Fruit fly (Drosophila melanogaster) whole organism, embryonic: ENCODE results near the gene Osi20.

Source experiments
- Atf6 ChIP-seq: fragments of 200-800 bp; sonication (Bioruptor generic); IDR thresholded peaks from 2 replicates; pipeline ENCODE4 v1.3.6; 2022; ENCODE audit warnings: missing biosample characterization, missing genetic modification characterization
- Awh ChIP-seq: fragments of 200-800 bp; sonication (Bioruptor generic); IDR thresholded peaks from 2 replicates; pipeline ENCODE4, ENCODE4 v1.3.6; 2022; ENCODE audit warnings: missing biosample characterization, missing genetic modification characterization
- B-H1 ChIP-seq: fragments of 200-800 bp; sonication (Bioruptor generic); IDR thresholded peaks from 3 replicates; pipeline ENCODE4 v1.3.6; 2022; ENCODE audit warnings: missing biosample characterization, missing genetic modification characterization
- CG10209 ChIP-seq: fragments of 200-800 bp; sonication (Bioruptor generic); optimal IDR thresholded peaks from 3 replicates; lab custom pipeline; 2017; ENCODE audit warnings: missing biosample characterization, mild to moderate bottlenecking, missing genetic modification characterization, missing genetic modification reagents
- CG10366 ChIP-seq: fragments of 200-800 bp; sonication (Bioruptor generic); IDR thresholded peaks from 2 replicates; pipeline ENCODE4 v1.3.6; 2022; ENCODE audit warnings: missing biosample characterization, missing genetic modification characterization
- CG10543 ChIP-seq: fragments of 200-800 bp; sonication (Bioruptor generic); optimal IDR thresholded peaks from 3 replicates; lab custom pipeline; 2017; ENCODE audit warnings: missing biosample characterization, mild to moderate bottlenecking, missing genetic modification characterization, moderate library complexity
- CG10654 ChIP-seq: fragments of 200-800 bp; sonication (Bioruptor generic); optimal IDR thresholded peaks from 2 replicates; lab custom pipeline; 2016; ENCODE audit warnings: missing biosample characterization, missing genetic modification characterization
- CG10979 ChIP-seq: fragments of 200-800 bp; sonication (Bioruptor generic); optimal IDR thresholded peaks from 2 replicates; lab custom pipeline; 2018; ENCODE audit warnings: missing biosample characterization, mild to moderate bottlenecking, missing genetic modification characterization, moderate library complexity
- CG12155 ChIP-seq: fragments of 200-800 bp; sonication (Bioruptor generic); optimal IDR thresholded peaks from 3 replicates; lab custom pipeline; 2016; ENCODE audit warnings: missing biosample characterization, missing genetic modification characterization
- CG12391 ChIP-seq: fragments of 200-800 bp; sonication (Bioruptor generic); optimal IDR thresholded peaks from 3 replicates; lab custom pipeline; 2018; ENCODE audit warnings: missing biosample characterization, mild to moderate bottlenecking, missing genetic modification characterization, moderate library complexity
- CG13296 ChIP-seq: fragments of 200-800 bp; sonication (Bioruptor generic); optimal IDR thresholded peaks from 3 replicates; lab custom pipeline; 2018; ENCODE audit warnings: missing biosample characterization, mild to moderate bottlenecking, missing genetic modification characterization
- CG13424 ChIP-seq: fragments of 200-800 bp; sonication (Bioruptor generic); optimal IDR thresholded peaks from 2 replicates; lab custom pipeline; 2019; ENCODE audit warnings: missing biosample characterization, mild to moderate bottlenecking, missing genetic modification characterization, moderate library complexity
- CG13775 ChIP-seq: fragments of 200-800 bp; sonication (Bioruptor generic); optimal IDR thresholded peaks from 3 replicates; lab custom pipeline; 2017; ENCODE audit warnings: missing biosample characterization, mild to moderate bottlenecking, missing genetic modification characterization
- CG15073 ChIP-seq: fragments of 200-800 bp; sonication (Bioruptor generic); optimal IDR thresholded peaks from 2 replicates; lab custom pipeline; 2016; ENCODE audit warnings: missing biosample characterization, missing genetic modification characterization
- CG17328 ChIP-seq: fragments of 200-800 bp; sonication (Bioruptor generic); IDR thresholded peaks from 2 replicates; pipeline ENCODE4 v1.3.6; 2022; ENCODE audit warnings: missing biosample characterization, missing genetic modification characterization
- CG2875 ChIP-seq: fragments of 200-800 bp; sonication (Bioruptor generic); optimal IDR thresholded peaks from 2 replicates; lab custom pipeline; 2017; ENCODE audit warnings: missing biosample characterization, mild to moderate bottlenecking, missing genetic modification characterization, missing genetic modification reagents
- CG30020 ChIP-seq: fragments of 200-800 bp; optimal IDR thresholded peaks from 2 replicates; lab custom pipeline; 2019; ENCODE audit warnings: missing biosample characterization, mild to moderate bottlenecking, missing genetic modification characterization, moderate library complexity
- CG3163 ChIP-seq: fragments of 200-800 bp; sonication (Bioruptor generic); optimal IDR thresholded peaks from 3 replicates; lab custom pipeline; 2016; ENCODE audit warnings: missing biosample characterization, missing genetic modification characterization
- CG3407 ChIP-seq: fragments of 200-800 bp; sonication (Bioruptor generic); optimal IDR thresholded peaks from 2 replicates; lab custom pipeline; 2018; ENCODE audit warnings: missing biosample characterization, mild to moderate bottlenecking, missing genetic modification characterization
- CG3847 ChIP-seq: fragments of 200-800 bp; sonication (Bioruptor generic); IDR thresholded peaks from 2 replicates; pipeline ENCODE4 v1.3.6; 2022; ENCODE audit warnings: missing biosample characterization, missing genetic modification characterization
- CG6272 ChIP-seq: fragments of 200-800 bp; sonication (Bioruptor generic); IDR thresholded peaks from 2 replicates; pipeline ENCODE4 v1.3.6; 2022; ENCODE audit warnings: missing biosample characterization, missing genetic modification characterization
- CG9797 ChIP-seq: fragments of 200-800 bp; sonication (Bioruptor generic); optimal IDR thresholded peaks from 3 replicates; lab custom pipeline; 2018; ENCODE audit warnings: missing biosample characterization, mild to moderate bottlenecking, missing genetic modification characterization
- CG9932 ChIP-seq: fragments of 200-800 bp; sonication (Bioruptor generic); IDR thresholded peaks from 2 replicates; pipeline ENCODE4 v1.3.6; 2022; ENCODE audit warnings: missing biosample characterization, missing genetic modification characterization
- Gug ChIP-seq: fragments of 200-800 bp; sonication (Bioruptor generic); IDR thresholded peaks from 4 replicates; pipeline ENCODE4 v1.3.6; 2022; ENCODE audit warnings: missing biosample characterization, missing genetic modification characterization
- Hmr ChIP-seq: fragments of 200-800 bp; sonication (Bioruptor generic); optimal IDR thresholded peaks from 3 replicates; lab custom pipeline; 2017; ENCODE audit warnings: mild to moderate bottlenecking, missing biosample characterization, missing genetic modification reagents, missing genetic modification characterization
- NC2α ChIP-seq: fragments of 200-800 bp; sonication (Bioruptor generic); optimal IDR thresholded peaks from 2 replicates; lab custom pipeline; 2016; ENCODE audit warnings: missing biosample characterization, missing genetic modification characterization
- NFAT ChIP-seq: fragments of 200-800 bp; sonication (Bioruptor generic); IDR thresholded peaks from 2 replicates; pipeline ENCODE4 v1.3.6; 2022; ENCODE audit warnings: missing biosample characterization, missing genetic modification characterization
- Sox102F ChIP-seq: fragments of 200-800 bp; sonication (Bioruptor generic); optimal IDR thresholded peaks from 2 replicates; lab custom pipeline; 2018; ENCODE audit warnings: missing biosample characterization, mild to moderate bottlenecking, missing genetic modification characterization, moderate library complexity
- amos ChIP-seq: fragments of 200-800 bp; sonication (Bioruptor generic); IDR thresholded peaks from 2 replicates; pipeline ENCODE4 v1.3.6; 2022; ENCODE audit warnings: missing biosample characterization, missing genetic modification characterization; ENCODE audit not compliant: partially characterized antibody
- ash1 ChIP-seq: fragments of 200-800 bp; sonication (Bioruptor generic); optimal IDR thresholded peaks from 2 replicates; lab custom pipeline; 2018; ENCODE audit warnings: missing biosample characterization, mild to moderate bottlenecking, missing genetic modification characterization
- cas ChIP-seq: fragments of 200-800 bp; sonication (Bioruptor generic); IDR thresholded peaks from 2 replicates; pipeline ENCODE4 v1.3.6; 2022; ENCODE audit warnings: missing biosample characterization, missing genetic modification characterization
- cg ChIP-seq: fragments of 200-800 bp; sonication (Bioruptor generic); optimal IDR thresholded peaks from 3 replicates; lab custom pipeline; 2019; ENCODE audit warnings: missing biosample characterization, mild to moderate bottlenecking, missing genetic modification characterization, moderate library complexity
- cwo ChIP-seq: fragments of 200-800 bp; sonication (Bioruptor generic); optimal IDR thresholded peaks from 3 replicates; lab custom pipeline; 2017; ENCODE audit warnings: missing biosample characterization, missing genetic modification characterization, mild to moderate bottlenecking, moderate library complexity, missing genetic modification reagents
- ftz-f1 ChIP-seq: fragments of 200-800 bp; sonication (Bioruptor generic); optimal IDR thresholded peaks from 2 replicates; lab custom pipeline; 2016; ENCODE audit warnings: missing biosample characterization, missing genetic modification characterization
- gce ChIP-seq: fragments of 200-800 bp; sonication (Bioruptor generic); IDR thresholded peaks from 3 replicates; pipeline ENCODE4 v1.3.6; 2022; ENCODE audit warnings: missing biosample characterization, missing genetic modification characterization
- gfzf ChIP-seq: fragments of 200-800 bp; sonication (Bioruptor generic); optimal IDR thresholded peaks from 2 replicates; lab custom pipeline; 2016; ENCODE audit warnings: missing biosample characterization, mild to moderate bottlenecking, missing genetic modification characterization, moderate library complexity
- lov ChIP-seq, 2 experiments: fragments of 200-800 bp in 1 of 2; fragments of >200 bp in 1 of 2; sonication (Bioruptor generic) in 1 of 2; IDR thresholded peaks in 1 of 2; optimal IDR thresholded peaks in 1 of 2; 2 replicates in 1 of 2; 3 replicates in 1 of 2; pipeline versions ENCODE4 v1.3.6 to Lab custom; 2017 to 2022; ENCODE audit warnings: missing biosample characterization in 1 of 2, missing genetic modification characterization in 1 of 2
- phol ChIP-seq: fragments of 200-800 bp; sonication (Bioruptor generic); optimal IDR thresholded peaks from 3 replicates; lab custom pipeline; 2018; ENCODE audit warnings: missing biosample characterization, mild to moderate bottlenecking, missing genetic modification characterization, moderate library complexity
- ro ChIP-seq: fragments of 200-800 bp; sonication (Bioruptor generic); IDR thresholded peaks from 2 replicates; pipeline ENCODE4 v1.3.6; 2022; ENCODE audit warnings: missing biosample characterization, missing genetic modification characterization
- row ChIP-seq: fragments of 200-800 bp; sonication (Bioruptor generic); IDR thresholded peaks from 3 replicates; pipeline ENCODE4 v1.3.6; 2022; ENCODE audit warnings: missing biosample characterization, missing genetic modification characterization
- scrt ChIP-seq: fragments of 200-800 bp; sonication (Bioruptor generic); optimal IDR thresholded peaks from 2 replicates; lab custom pipeline; 2018; ENCODE audit warnings: missing biosample characterization, mild to moderate bottlenecking, missing genetic modification characterization, moderate library complexity
- sisA ChIP-seq: fragments of 200-800 bp; sonication (Bioruptor generic); IDR thresholded peaks from 2 replicates; pipeline ENCODE4 v1.3.6; 2022; ENCODE audit warnings: missing biosample characterization, missing genetic modification characterization
- sob ChIP-seq: fragments of 200-800 bp; sonication (Bioruptor generic); IDR thresholded peaks from 2 replicates; pipeline ENCODE4 v1.3.6; 2022; ENCODE audit warnings: missing biosample characterization, missing genetic modification characterization
- stc ChIP-seq: fragments of 200-800 bp; sonication (Bioruptor generic); IDR thresholded peaks from 2 replicates; pipeline ENCODE4 v1.3.6; 2022; ENCODE audit warnings: missing biosample characterization, missing genetic modification characterization
- tin ChIP-seq: fragments of 200-800 bp; sonication (Bioruptor generic); optimal IDR thresholded peaks from 3 replicates; lab custom pipeline; 2016; ENCODE audit warnings: missing biosample characterization, missing genetic modification characterization
- tio ChIP-seq: fragments of 200-800 bp; sonication (Bioruptor generic); optimal IDR thresholded peaks from 2 replicates; lab custom pipeline; 2017; ENCODE audit warnings: missing biosample characterization, missing genetic modification characterization, inconsistent platforms
- tna ChIP-seq: fragments of 200-800 bp; sonication (Bioruptor generic); IDR thresholded peaks from 2 replicates; pipeline ENCODE4 v1.3.6; 2022; ENCODE audit warnings: missing biosample characterization, missing genetic modification characterization; ENCODE audit not compliant: partially characterized antibody
- wor ChIP-seq: fragments of 200-800 bp; sonication (Bioruptor generic); IDR thresholded peaks from 2 replicates; pipeline ENCODE4 v1.3.6; 2022; ENCODE audit warnings: missing biosample characterization, missing genetic modification characterization
- zfh1 ChIP-seq: fragments of 200-800 bp; sonication (Bioruptor generic); IDR thresholded peaks from 3 replicates; pipeline ENCODE4 v1.3.6; 2022; ENCODE audit warnings: missing biosample characterization, missing genetic modification characterization

Osi20 gene

DNA sequence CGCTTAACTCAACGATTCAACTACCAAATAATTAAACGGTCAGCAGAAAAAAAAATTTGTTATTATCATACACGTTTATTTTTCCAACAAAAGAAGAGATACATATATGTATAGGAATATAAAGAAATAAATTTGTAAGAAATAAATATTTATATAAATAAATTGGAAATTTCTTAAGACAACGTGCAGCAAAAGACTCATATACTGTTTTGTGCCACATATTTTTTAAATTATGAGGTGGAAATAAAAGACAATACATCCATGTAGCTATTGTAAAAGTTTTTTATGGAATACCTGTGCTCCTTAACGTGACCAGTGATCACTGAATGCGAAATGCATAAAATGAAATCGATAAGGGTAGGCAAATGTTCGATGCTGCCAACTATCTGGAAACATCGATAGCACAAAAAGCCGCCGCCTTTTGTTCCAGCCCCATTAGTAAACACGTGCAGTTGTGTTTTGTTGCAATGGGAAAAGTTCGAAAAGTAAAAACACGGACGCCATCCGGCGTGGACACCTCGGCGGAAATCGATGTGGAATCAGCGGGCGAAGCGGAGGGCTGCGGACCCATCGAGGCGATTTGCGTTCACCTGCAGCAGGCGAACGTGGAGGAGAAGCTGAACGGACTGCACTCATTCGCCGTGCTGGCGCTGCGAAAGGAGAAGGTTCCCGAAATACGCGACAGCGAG lies 28.8 kb downstream of the Osi20 start, which contains the start of gene CG10286:
Gene CG10286, plus strand, starts transcription at position 416 of the 689 bp plus-strand sequence.
- TF ChIP-seq sob (GFP tag; lab: Robert Waterston, UW) (peak; percentile 67), zfh1 (GFP tag; lab: Robert Waterston, UW) (0 out of 3 replicates have a peak, but pooled peaks have one; percentile 33), CG30020 (tag; lab: Kevin White, UChicago) (peak; percentile 12), cas (no peak), CG13424 (tag; lab: Kevin White, UChicago) (peak; percentile 7), ro (no peak), scrt (GFP tag; lab: Kevin White, UChicago) (peak; percentile 25), amos (GFP tag; lab: Robert Waterston, UW) (peak; percentile 86), CG10654 (no peak), B-H1 (peak; percentile 44; the same call in 1 of the 3 replicates), CG10366 (GFP tag; lab: Robert Waterston, UW) (peak; percentile 18; the same call in 1 of the 2 replicates), CG9932 (GFP tag; lab: Robert Waterston, UW) (peak; percentile 64), gce (GFP tag; lab: Robert Waterston, UW) (no peak), NFAT (GFP tag; lab: Robert Waterston, UW) (peak; percentile 52; the same call in 1 of the 2 replicates), CG6272 (GFP tag; lab: Robert Waterston, UW) (peak; percentile 50; the same call in 1 of the 2 replicates), CG3847 (GFP tag; lab: Robert Waterston, UW) (peak; percentile 29; the same call in 1 of the 2 replicates), CG12391 (tag; lab: Kevin White, UChicago) (peak; percentile 71), lov (optimal IDR thresholded peaks at IDR 0.05; lab: Kevin White, UChicago) (no peak), lov (GFP tag; IDR thresholded peaks at IDR 0.05; lab: Robert Waterston, UW) (0 out of 3 replicates have a peak, but pooled peaks have one; percentile 36), CG13296 (GFP tag; lab: Kevin White, UChicago) (peak; percentile 32), CG12155 (GFP tag; lab: Kevin White, UChicago) (no peak), CG3163 (GFP tag; lab: Kevin White, UChicago) (no peak), CG9797 (GFP tag; lab: Kevin White, UChicago) (peak; percentile 25), CG3407 (GFP tag; lab: Kevin White, UChicago) (no peak), NC2α (no peak), sisA (GFP tag; lab: Robert Waterston, UW) (no peak), Hmr (GFP tag; lab: Kevin White, UChicago) (peak; percentile 48), ftz-f1 (no peak), CG13775 (GFP tag; lab: Kevin White, UChicago) (peak; percentile 23), row (GFP tag; lab: Robert Waterston, UW) (peak; percentile 65), gfzf (GFP tag; lab: Kevin White, UChicago) (peak; percentile 74), CG10543 (GFP tag; lab: Kevin White, UChicago) (no peak), Gug (GFP tag; lab: Robert Waterston, UW) (no peak), tna (GFP tag; lab: Robert Waterston, UW) (peak; percentile 60), CG10979 (tag; lab: Kevin White, UChicago) (peak; percentile 24), ash1 (GFP tag; lab: Kevin White, UChicago) (no peak), CG10209 (peak; percentile 16), tin (GFP tag; lab: Kevin White, UChicago) (no peak), stc (GFP tag; lab: Robert Waterston, UW) (no peak), Atf6 (GFP tag; lab: Robert Waterston, UW) (no peak), cwo (GFP tag; lab: Kevin White, UChicago) (peak; percentile 76), CG15073 (GFP tag; lab: Kevin White, UChicago) (no peak), phol (peak; percentile 30), wor (no peak), CG17328 (GFP tag; lab: Robert Waterston, UW) (peak; percentile 43; the same call in 1 of the 2 replicates), tio (GFP tag; lab: Kevin White, UChicago) (no peak), CG2875 (peak; percentile 1), Awh (GFP tag; lab: Robert Waterston, UW) (no peak), Sox102F (GFP tag; lab: Kevin White, UChicago) (no peak), cg (GFP tag; lab: Kevin White, UChicago) (no peak)
